Fruit fly (Drosophila melanogaster) whole organism: ENCODE data around the gene dop.

Experiments
- CG8478 ChIP-seq: fragments of >200 bp; optimal IDR thresholded peaks from 2 replicates; lab custom pipeline; 2018; ENCODE audit warnings: inconsistent platforms
- Dll ChIP-seq: fragments of >200 bp; optimal IDR thresholded peaks from 2 replicates; lab custom pipeline; 2017

DNA sequence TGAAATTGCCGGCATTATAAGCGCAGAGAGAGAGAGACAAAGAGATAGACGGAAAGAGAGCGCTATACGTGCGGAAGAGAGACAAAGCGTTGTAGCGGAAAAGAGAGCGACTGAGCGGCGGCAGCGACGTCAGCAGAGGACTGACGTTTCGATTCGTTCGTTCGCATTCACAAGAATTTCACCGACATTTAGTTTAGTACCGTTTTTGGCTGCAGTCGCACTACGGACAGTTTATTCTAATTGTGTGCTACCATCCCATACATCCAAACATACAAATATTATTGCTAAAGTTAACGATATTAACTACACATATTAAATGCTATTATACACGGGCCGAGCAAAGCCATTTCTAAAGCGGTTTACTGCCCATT lies 30.6 kb upstream of the dop start, which contains the start of gene CrebA:
- no peak for TF ChIP-seq CG8478
- TF ChIP-seq Dll (lab: Kevin White, UChicago) = no peak
